Worm (Caenorhabditis elegans) whole organism, early embryonic: Measurements from ENCODE around the gene F18C5.9.

Experiments used
- B0310.2 ChIP-seq: sonication (generic microtip); optimal IDR thresholded peaks from 2 replicates; lab custom pipeline; 2016; ENCODE audit warnings: mild to moderate bottlenecking, missing genetic modification characterization, missing compliant biosample characterization
- F13C5.2 ChIP-seq: sonication (generic microtip); optimal IDR thresholded peaks from 2 replicates; lab custom pipeline; 2017; ENCODE audit warnings: mild to moderate bottlenecking, missing genetic modification characterization, inconsistent platforms, missing compliant biosample characterization
- aly-1 ChIP-seq: sonication (generic microtip); optimal IDR thresholded peaks from 2 replicates; lab custom pipeline; 2016; ENCODE audit warnings: missing genetic modification characterization, missing compliant biosample characterization
- ama-1 ChIP-seq: fragments of 150-350 bp; optimal IDR thresholded peaks from 2 replicates; lab custom pipeline; 2014
- ceh-13 ChIP-seq: fragments of 200-800 bp; sonication (Bioruptor generic); optimal IDR thresholded peaks from 2 replicates; lab custom pipeline; 2018; ENCODE audit warnings: mild to moderate bottlenecking, missing genetic modification characterization, missing compliant biosample characterization
- ceh-36 ChIP-seq: sonication (generic microtip); optimal IDR thresholded peaks from 2 replicates; lab custom pipeline; 2016; ENCODE audit warnings: missing genetic modification characterization, inconsistent platforms, missing compliant biosample characterization
- hmg-4 ChIP-seq: fragments of 200-800 bp; sonication (Bioruptor generic); optimal IDR thresholded peaks from 2 replicates; lab custom pipeline; 2018; ENCODE audit warnings: mild to moderate bottlenecking, missing genetic modification characterization, missing compliant biosample characterization
- hnd-1 ChIP-seq: sonication (generic microtip); optimal IDR thresholded peaks from 2 replicates; lab custom pipeline; 2016; ENCODE audit warnings: missing genetic modification characterization, missing compliant biosample characterization
- pes-1 ChIP-seq: fragments of 200-800 bp; sonication (Bioruptor generic); IDR thresholded peaks from 2 replicates; pipeline ENCODE4 v1.3.6; 2022; ENCODE audit warnings: missing genetic modification reagents, missing genetic modification characterization, missing compliant biosample characterization
- sea-1 ChIP-seq: fragments of 200-800 bp; sonication (Bioruptor generic); conservative IDR thresholded peaks from 2 replicates; pipeline ENCODE4 v1.3.6; 2022; ENCODE audit warnings: missing genetic modification characterization, missing compliant biosample characterization
- tra-4 ChIP-seq: sonication (generic microtip); optimal IDR thresholded peaks from 2 replicates; lab custom pipeline; 2017; ENCODE audit warnings: missing genetic modification characterization, missing compliant biosample characterization

DNA sequence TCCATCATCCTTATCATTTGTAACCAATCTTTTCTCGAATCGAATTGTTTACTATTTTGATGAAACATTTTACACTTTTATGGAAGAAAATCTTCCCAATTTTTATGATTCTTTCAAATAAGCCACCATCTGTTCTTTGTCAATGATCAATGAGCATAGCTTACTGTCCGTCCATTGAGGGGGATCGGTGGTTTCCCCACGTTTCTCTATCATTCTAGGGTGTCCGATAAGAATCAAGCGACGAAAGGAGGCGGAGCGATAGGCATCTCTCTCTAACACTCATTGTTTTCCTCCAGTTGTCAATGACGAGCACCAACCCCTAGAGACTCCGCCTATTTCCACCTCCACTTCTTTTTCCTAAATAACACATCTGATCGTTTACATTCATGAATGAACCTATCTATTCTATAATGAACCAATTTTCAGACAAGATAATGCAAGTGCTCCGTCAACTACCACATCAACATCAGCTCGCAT is 42.4 kb upstream of the F18C5.9 start, which contains the start of gene C56E6.2:
- TF ChIP-seq hmg-4 (no peak), ceh-13 (GFP tag; lab: Kevin White, UChicago) (no peak), ama-1 (lab: Kevin White, UChicago) (no peak), ceh-36 (no peak), B0310.2 (tag; lab: Kevin White, UChicago) (no peak), hnd-1 (no peak), tra-4 (tag; lab: Kevin White, UChicago) (no peak), pes-1 (GFP tag; lab: Robert Waterston, UW) (no peak), aly-1 (tag; lab: Kevin White, UChicago) (no peak), F13C5.2 (tag; lab: Kevin White, UChicago) (no peak), sea-1 (GFP tag; lab: Robert Waterston, UW) (no peak)
